Worm (Caenorhabditis elegans) whole organism, mixed stage, embryonic: ENCODE results near the gene Y105C5B.25.

Experiments used
- M03D4.4 ChIP-seq: sonication (generic microtip); optimal IDR thresholded peaks from 2 replicates; lab custom pipeline; 2017; ENCODE audit warnings: mild to moderate bottlenecking, missing genetic modification characterization, missing compliant biosample characterization
- bed-3 ChIP-seq: fragments of 200-800 bp; sonication (Bioruptor generic); optimal IDR thresholded peaks from 3 replicates; lab custom pipeline; 2018; ENCODE audit warnings: mild to moderate bottlenecking, missing genetic modification characterization, moderate library complexity, missing compliant biosample characterization
- blmp-1 ChIP-seq: fragments of 150-350 bp; optimal IDR thresholded peaks from 2 replicates; lab custom pipeline; 2014; ENCODE audit warnings: missing biosample characterization, missing genetic modification characterization
- ceh-39 ChIP-seq: fragments of 150-350 bp; optimal IDR thresholded peaks from 2 replicates; lab custom pipeline; 2014; ENCODE audit warnings: missing biosample characterization, missing genetic modification characterization
- ceh-43 ChIP-seq: fragments of 200-800 bp; sonication (Bioruptor generic); optimal IDR thresholded peaks from 2 replicates; lab custom pipeline; 2018; ENCODE audit warnings: mild to moderate bottlenecking, missing genetic modification characterization, moderate library complexity, missing compliant biosample characterization
- ceh-83 ChIP-seq: fragments of 200-800 bp; sonication (Bioruptor generic); optimal IDR thresholded peaks from 2 replicates; lab custom pipeline; 2018; ENCODE audit warnings: mild to moderate bottlenecking, missing genetic modification characterization, missing compliant biosample characterization
- cnd-1 ChIP-seq: fragments of 200-800 bp; sonication (Bioruptor generic); optimal IDR thresholded peaks from 2 replicates; lab custom pipeline; 2018; ENCODE audit warnings: mild to moderate bottlenecking, missing genetic modification characterization, missing compliant biosample characterization
- elt-1 ChIP-seq: sonication (generic microtip); optimal IDR thresholded peaks from 2 replicates; lab custom pipeline; 2017; ENCODE audit warnings: missing genetic modification characterization, mild to moderate bottlenecking, missing compliant biosample characterization, antibody characterized with exemption, moderate library complexity, borderline replicate concordance; ENCODE audit not compliant: insufficient read depth
- elt-3 ChIP-seq: fragments of 150-350 bp; optimal IDR thresholded peaks from 2 replicates; lab custom pipeline; 2014; ENCODE audit warnings: missing biosample characterization, missing genetic modification characterization
- flh-1 ChIP-seq: fragments of 200-800 bp; sonication (Bioruptor generic); optimal IDR thresholded peaks from 2 replicates; lab custom pipeline; 2018; ENCODE audit warnings: mild to moderate bottlenecking, missing genetic modification characterization, moderate library complexity, missing compliant biosample characterization
- ham-2 ChIP-seq: fragments of 200-800 bp; sonication (Bioruptor generic); optimal IDR thresholded peaks from 2 replicates; lab custom pipeline; 2018; ENCODE audit warnings: mild to moderate bottlenecking, missing genetic modification characterization, missing compliant biosample characterization
- hlh-1 ChIP-seq: fragments of 150-350 bp; optimal IDR thresholded peaks from 2 replicates; lab custom pipeline; 2014; ENCODE audit warnings: missing biosample characterization, missing genetic modification reagents, missing genetic modification characterization
- lin-13 ChIP-seq: fragments of 150-350 bp; optimal IDR thresholded peaks from 2 replicates; lab custom pipeline; 2014; ENCODE audit warnings: missing biosample characterization, missing genetic modification characterization
- lin-32 ChIP-seq: fragments of 200-800 bp; sonication (Bioruptor generic); optimal IDR thresholded peaks from 2 replicates; lab custom pipeline; 2018; ENCODE audit warnings: mild to moderate bottlenecking, missing genetic modification characterization, missing compliant biosample characterization
- lsy-2 ChIP-seq: fragments of 150-350 bp; optimal IDR thresholded peaks from 2 replicates; lab custom pipeline; 2014; ENCODE audit warnings: missing biosample characterization, missing genetic modification characterization
- mab-5 ChIP-seq: fragments of 150-350 bp; optimal IDR thresholded peaks from 2 replicates; lab custom pipeline; 2014; ENCODE audit warnings: missing biosample characterization, missing genetic modification characterization
- mep-1 ChIP-seq: fragments of 150-350 bp; optimal IDR thresholded peaks from 2 replicates; lab custom pipeline; 2017; ENCODE audit warnings: missing biosample characterization, missing genetic modification reagents, missing genetic modification characterization, inconsistent platforms
- mls-2 ChIP-seq: sonication (generic microtip); optimal IDR thresholded peaks from 2 replicates; lab custom pipeline; 2016; ENCODE audit warnings: mild to moderate bottlenecking, missing genetic modification characterization, moderate library complexity, missing compliant biosample characterization
- nhr-2 ChIP-seq: fragments of 150-350 bp; optimal IDR thresholded peaks from 2 replicates; lab custom pipeline; 2014; ENCODE audit warnings: missing biosample characterization, missing genetic modification characterization
- nhr-28 ChIP-seq: fragments of 150-350 bp; optimal IDR thresholded peaks from 2 replicates; lab custom pipeline; 2014; ENCODE audit warnings: missing biosample characterization, missing genetic modification characterization
- pha-4 ChIP-seq: fragments of 150-350 bp; optimal IDR thresholded peaks from 2 replicates; lab custom pipeline; 2018; ENCODE audit warnings: missing biosample characterization, missing genetic modification reagents, missing genetic modification characterization
- snpc-4 ChIP-seq: fragments of 150-350 bp; optimal IDR thresholded peaks from 2 replicates; lab custom pipeline; 2014; ENCODE audit warnings: missing biosample characterization, missing genetic modification characterization
- sptf-1 ChIP-seq: sonication (generic microtip); optimal IDR thresholded peaks from 2 replicates; lab custom pipeline; 2017; ENCODE audit warnings: mild to moderate bottlenecking, missing genetic modification characterization, moderate library complexity, missing compliant biosample characterization
- tbx-8 ChIP-seq: fragments of 200-800 bp; sonication (Bioruptor generic); optimal IDR thresholded peaks from 2 replicates; lab custom pipeline; 2018; ENCODE audit warnings: mild to moderate bottlenecking, missing genetic modification characterization, moderate library complexity, missing compliant biosample characterization
- unc-120 ChIP-seq: sonication (generic microtip); optimal IDR thresholded peaks from 2 replicates; lab custom pipeline; 2017; ENCODE audit warnings: missing genetic modification characterization, missing compliant biosample characterization; ENCODE audit not compliant: poor library complexity, severe bottlenecking
- unc-62 ChIP-seq: fragments of 150-350 bp; optimal IDR thresholded peaks from 2 replicates; lab custom pipeline; 2014; ENCODE audit warnings: missing biosample characterization, missing genetic modification reagents, missing genetic modification characterization
- zip-8 ChIP-seq: fragments of 150-350 bp; optimal IDR thresholded peaks from 2 replicates; lab custom pipeline; 2014; ENCODE audit warnings: missing biosample characterization, missing genetic modification characterization
- ztf-11 ChIP-seq: fragments of 150-350 bp; optimal IDR thresholded peaks from 2 replicates; lab custom pipeline; 2014; ENCODE audit warnings: missing biosample characterization, missing genetic modification characterization

The Y105C5B.25 gene

DNA sequence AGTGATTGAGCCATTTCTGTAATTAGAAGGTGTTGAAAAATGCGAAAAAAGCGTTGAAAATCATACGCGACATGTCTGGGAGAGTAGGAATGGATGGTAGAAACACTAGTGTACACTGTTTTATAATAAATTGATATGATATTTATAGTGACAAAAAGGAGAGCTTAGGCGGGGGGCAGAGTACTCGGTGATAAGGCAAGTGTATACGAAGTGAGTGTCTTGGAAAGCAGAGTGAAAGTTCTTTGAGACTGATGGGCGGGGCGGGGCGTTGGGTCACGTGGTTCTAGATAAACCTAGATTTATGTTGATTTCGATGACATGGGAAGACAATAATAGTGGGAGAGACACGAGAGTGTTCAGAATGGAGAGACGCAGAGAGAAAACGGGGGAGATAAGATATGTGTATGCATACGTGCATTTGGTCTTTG is 23.7 kb upstream of the Y105C5B.25 start, which contains the start of gene gln-3:
Gene gln-3 (minus strand): TSS at position 73 of the 428 bp plus-strand sequence.
- no peak for TF ChIP-seq hlh-1
- no peak for TF ChIP-seq ceh-43 (GFP tag; lab: Kevin White, UChicago)
- no peak for TF ChIP-seq tbx-8
- TF ChIP-seq lin-32 (GFP tag; lab: Kevin White, UChicago): no peak
- no peak for TF ChIP-seq flh-1 (GFP tag; lab: Kevin White, UChicago)
- no peak for TF ChIP-seq nhr-2 (tag; lab: Kevin White, UChicago)
- TF ChIP-seq ztf-11 (tag; lab: Kevin White, UChicago): no peak
- no peak for TF ChIP-seq ceh-83
- no peak for TF ChIP-seq bed-3 (GFP tag; lab: Kevin White, UChicago)
- TF ChIP-seq sptf-1 (tag; lab: Kevin White, UChicago): no peak
- TF ChIP-seq mep-1 (tag; lab: Kevin White, UChicago): no peak
- TF ChIP-seq ceh-39 (tag; lab: Kevin White, UChicago): no peak
- peak; percentile 58 for TF ChIP-seq ham-2
- no peak for TF ChIP-seq lsy-2 (tag; lab: Kevin White, UChicago)
- peak; percentile 30 for TF ChIP-seq elt-3
- TF ChIP-seq M03D4.4 (tag; lab: Kevin White, UChicago): peak; percentile 5
- no peak for TF ChIP-seq zip-8 (tag; lab: Kevin White, UChicago)
- peak; percentile 52 for TF ChIP-seq unc-62 (GFP tag; lab: Kevin White, UChicago)
- TF ChIP-seq pha-4 (tag; lab: Kevin White, UChicago): no peak
- no peak for TF ChIP-seq lin-13 (tag; lab: Kevin White, UChicago)
- TF ChIP-seq mab-5 (tag; lab: Kevin White, UChicago): no peak
- TF ChIP-seq elt-1 (tag; lab: Kevin White, UChicago): peak; percentile 75

ce11 chrIV:16169443-16170105 is 22.6 kb upstream of the Y105C5B.25 start:
- peak; percentile 13 for TF ChIP-seq unc-62 (GFP tag; lab: Kevin White, UChicago)
- TF ChIP-seq lin-32 (GFP tag; lab: Kevin White, UChicago): no peak
- peak; percentile 57 for TF ChIP-seq elt-1 (tag; lab: Kevin White, UChicago)
- TF ChIP-seq unc-120 (tag; lab: Kevin White, UChicago): peak; percentile 85
- no peak for TF ChIP-seq nhr-2 (tag; lab: Kevin White, UChicago)
- peak; percentile 81 for TF ChIP-seq hlh-1

DNA sequence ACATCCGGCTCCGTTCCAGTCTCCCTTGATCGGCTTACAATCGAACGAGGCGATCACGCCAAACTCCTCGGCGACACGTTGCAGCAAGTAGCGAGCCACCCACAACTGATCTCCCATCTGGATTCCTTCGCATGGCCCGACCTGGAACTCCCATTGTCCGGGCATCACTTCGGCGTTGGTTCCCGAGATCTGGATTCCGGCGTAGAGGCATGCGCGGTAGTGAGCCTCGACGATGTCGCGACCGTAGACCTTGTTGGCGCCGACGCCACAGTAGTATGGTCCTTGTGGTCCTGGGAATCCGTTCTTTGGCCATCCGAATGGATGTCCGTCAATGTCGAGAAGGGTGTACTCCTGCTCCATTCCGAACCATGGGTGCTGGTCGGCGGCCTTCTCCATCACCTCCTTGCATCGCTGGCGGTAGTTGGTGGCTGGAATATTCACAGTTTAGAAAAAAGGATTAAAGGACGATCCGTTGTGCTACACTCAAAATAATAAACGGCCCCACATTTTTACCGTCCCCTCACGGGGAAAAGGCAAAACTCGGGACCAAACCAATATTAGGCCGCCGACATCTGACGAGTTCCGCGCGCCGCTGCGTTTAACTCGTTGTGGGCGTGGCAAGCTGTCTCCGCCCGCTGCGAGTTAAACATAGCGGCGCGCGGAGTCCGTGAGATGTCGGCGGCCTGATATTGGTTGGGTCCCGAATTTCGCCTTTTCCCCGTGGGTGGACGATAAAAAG is 21.9 kb upstream of the Y105C5B.25 start:
- no peak for TF ChIP-seq zip-8 (tag; lab: Kevin White, UChicago)
- no peak for TF ChIP-seq mep-1 (tag; lab: Kevin White, UChicago)
- TF ChIP-seq unc-62 (GFP tag; lab: Kevin White, UChicago): no peak
- TF ChIP-seq ham-2: no peak
- no peak for TF ChIP-seq tbx-8
- no peak for TF ChIP-seq M03D4.4 (tag; lab: Kevin White, UChicago)
- no peak for TF ChIP-seq mls-2
- no peak for TF ChIP-seq elt-1 (tag; lab: Kevin White, UChicago)
- TF ChIP-seq pha-4 (tag; lab: Kevin White, UChicago): no peak
- TF ChIP-seq cnd-1: no peak
- TF ChIP-seq lin-13 (tag; lab: Kevin White, UChicago): no peak
- no peak for TF ChIP-seq snpc-4 (tag; lab: Kevin White, UChicago)
- TF ChIP-seq blmp-1 (tag; lab: Kevin White, UChicago): no peak
- TF ChIP-seq ceh-83: no peak
- TF ChIP-seq ceh-39 (tag; lab: Kevin White, UChicago): no peak
- TF ChIP-seq nhr-28 (tag; lab: Kevin White, UChicago): no peak
- no peak for TF ChIP-seq nhr-2 (tag; lab: Kevin White, UChicago)
- TF ChIP-seq, all 35 proteins: peak for 0

- TF ChIP-seq zip-8 (tag; lab: Kevin White, UChicago): peak; percentile 80
- no peak for TF ChIP-seq mep-1 (tag; lab: Kevin White, UChicago)
- TF ChIP-seq, all 35 proteins: peak for 1
Observed at ce11 chrIV:16167941-16168340, 21.0 kb upstream of the Y105C5B.25 start.
